Worm (Caenorhabditis elegans) whole organism, late embryonic: ENCODE data around the gene R10D12.1.

Source experiments
- C08G9.2 ChIP-seq: sonication (generic microtip); optimal IDR thresholded peaks from 2 replicates; lab custom pipeline; 2016; ENCODE audit warnings: mild to moderate bottlenecking, missing genetic modification characterization, moderate library complexity, missing compliant biosample characterization
- C38D4.7 ChIP-seq: fragments of 200-800 bp; sonication (Bioruptor generic); optimal IDR thresholded peaks from 2 replicates; lab custom pipeline; 2018; ENCODE audit warnings: mild to moderate bottlenecking, missing genetic modification characterization, moderate library complexity, missing compliant biosample characterization
- F13H6.1 ChIP-seq: sonication (generic microtip); optimal IDR thresholded peaks from 2 replicates; lab custom pipeline; 2016; ENCODE audit warnings: missing genetic modification characterization, missing compliant biosample characterization
- K02D7.2 ChIP-seq: sonication (generic microtip); optimal IDR thresholded peaks from 2 replicates; lab custom pipeline; 2017; ENCODE audit warnings: mild to moderate bottlenecking, missing genetic modification characterization, missing compliant biosample characterization
- ama-1 ChIP-seq: fragments of 150-350 bp; optimal IDR thresholded peaks from 2 replicates; lab custom pipeline; 2014
- ceh-18 ChIP-seq: sonication (generic microtip); optimal IDR thresholded peaks from 2 replicates; lab custom pipeline; 2016; ENCODE audit warnings: missing genetic modification characterization, missing compliant biosample characterization
- ceh-19 ChIP-seq: fragments of 200-800 bp; sonication (Bioruptor generic); optimal IDR thresholded peaks from 2 replicates; lab custom pipeline; 2018; ENCODE audit warnings: mild to moderate bottlenecking, missing genetic modification characterization, missing compliant biosample characterization
- ceh-2 ChIP-seq: sonication (generic microtip); optimal IDR thresholded peaks from 2 replicates; lab custom pipeline; 2016; ENCODE audit warnings: missing genotype, missing genetic modification characterization, missing compliant biosample characterization
- ceh-24 ChIP-seq: sonication (generic microtip); optimal IDR thresholded peaks from 2 replicates; lab custom pipeline; 2016; ENCODE audit warnings: mild to moderate bottlenecking, missing genetic modification characterization, missing compliant biosample characterization
- ceh-30 ChIP-seq: fragments of 150-350 bp; optimal IDR thresholded peaks from 2 replicates; lab custom pipeline; 2014; ENCODE audit warnings: missing biosample characterization, missing genetic modification characterization
- ceh-34 ChIP-seq: sonication (generic microtip); optimal IDR thresholded peaks from 2 replicates; lab custom pipeline; 2016; ENCODE audit warnings: mild to moderate bottlenecking, missing genetic modification characterization, missing compliant biosample characterization
- ceh-45 ChIP-seq: fragments of 200-800 bp; sonication (Bioruptor generic); IDR thresholded peaks from 2 replicates; pipeline ENCODE4 v1.3.6; 2022; ENCODE audit warnings: missing genetic modification reagents, missing genetic modification characterization, missing compliant biosample characterization
- ceh-48 ChIP-seq: sonication (generic microtip); optimal IDR thresholded peaks from 2 replicates; lab custom pipeline; 2016; ENCODE audit warnings: missing genetic modification characterization, inconsistent platforms, missing compliant biosample characterization
- ceh-9 ChIP-seq: sonication (generic microtip); optimal IDR thresholded peaks from 2 replicates; lab custom pipeline; 2016; ENCODE audit warnings: mild to moderate bottlenecking, missing genetic modification characterization, inconsistent platforms, missing compliant biosample characterization
- che-1 ChIP-seq: sonication (generic microtip); optimal IDR thresholded peaks from 2 replicates; lab custom pipeline; 2016; ENCODE audit warnings: mild to moderate bottlenecking, missing genetic modification characterization, missing compliant biosample characterization
- dve-1 ChIP-seq: sonication (generic microtip); optimal IDR thresholded peaks from 2 replicates; lab custom pipeline; 2017; ENCODE audit warnings: antibody characterized with exemption, mild to moderate bottlenecking, missing genetic modification characterization, missing compliant biosample characterization
- elt-4 ChIP-seq: sonication (generic microtip); optimal IDR thresholded peaks from 2 replicates; lab custom pipeline; 2016; ENCODE audit warnings: missing genetic modification characterization, missing compliant biosample characterization
- eyg-1 ChIP-seq: sonication (generic microtip); optimal IDR thresholded peaks from 2 replicates; lab custom pipeline; 2016; ENCODE audit warnings: missing genotype, missing genetic modification characterization, missing compliant biosample characterization
- fkh-10 ChIP-seq: fragments of 150-350 bp; optimal IDR thresholded peaks from 2 replicates; lab custom pipeline; 2014; ENCODE audit warnings: missing biosample characterization, missing genetic modification reagents, missing genetic modification characterization
- fkh-6 ChIP-seq: sonication (generic microtip); optimal IDR thresholded peaks from 2 replicates; lab custom pipeline; 2016; ENCODE audit warnings: missing genetic modification characterization, missing compliant biosample characterization
- hlh-6 ChIP-seq: sonication (generic microtip); optimal IDR thresholded peaks from 2 replicates; lab custom pipeline; 2016; ENCODE audit warnings: missing genotype, missing genetic modification characterization, missing compliant biosample characterization
- hlh-8 ChIP-seq: sonication (generic microtip); optimal IDR thresholded peaks from 2 replicates; lab custom pipeline; 2016; ENCODE audit warnings: missing genotype, missing genetic modification characterization, missing compliant biosample characterization
- mec-3 ChIP-seq: sonication (generic microtip); optimal IDR thresholded peaks from 2 replicates; lab custom pipeline; 2016; ENCODE audit warnings: borderline replicate concordance, missing genetic modification characterization, missing compliant biosample characterization
- nfya-1 ChIP-seq: sonication (generic microtip); optimal IDR thresholded peaks from 2 replicates; lab custom pipeline; 2017; ENCODE audit warnings: missing genetic modification characterization, mild to moderate bottlenecking, missing compliant biosample characterization, antibody characterized with exemption, moderate library complexity
- pax-1 ChIP-seq: fragments of 150-350 bp; optimal IDR thresholded peaks from 2 replicates; lab custom pipeline; 2014; ENCODE audit warnings: missing biosample characterization, missing genetic modification characterization
- pha-4 ChIP-seq: fragments of 150-350 bp; optimal IDR thresholded peaks from 2 replicates; lab custom pipeline; 2018; ENCODE audit warnings: missing biosample characterization, missing genetic modification reagents, missing genetic modification characterization
- pqm-1 ChIP-seq: sonication (generic microtip); optimal IDR thresholded peaks from 2 replicates; lab custom pipeline; 2016; ENCODE audit warnings: missing genetic modification characterization, missing compliant biosample characterization
- pros-1 ChIP-seq: fragments of 150-350 bp; optimal IDR thresholded peaks from 2 replicates; lab custom pipeline; 2014; ENCODE audit warnings: missing biosample characterization, missing genetic modification reagents, missing genetic modification characterization
- ref-2 ChIP-seq: sonication (generic microtip); optimal IDR thresholded peaks from 2 replicates; lab custom pipeline; 2016; ENCODE audit warnings: missing genetic modification characterization, missing compliant biosample characterization
- tbx-7 ChIP-seq: sonication (generic microtip); optimal IDR thresholded peaks from 2 replicates; lab custom pipeline; 2016; ENCODE audit warnings: missing genotype, missing genetic modification characterization, missing compliant biosample characterization
- unc-3 ChIP-seq, 2 experiments: fragments of 200-800 bp in 1 of 2; sonication (Bioruptor generic) in 1 of 2; sonication (generic microtip) in 1 of 2; conservative IDR thresholded peaks in 1 of 2; optimal IDR thresholded peaks in 1 of 2; 2 replicates each; pipeline versions ENCODE4 v1.3.6 to Lab custom; 2016 to 2022; ENCODE audit warnings: missing compliant biosample characterization in 2 of 2, missing genetic modification characterization in 2 of 2, missing genetic modification reagents in 1 of 2
- unc-55 ChIP-seq: sonication (generic microtip); optimal IDR thresholded peaks from 2 replicates; lab custom pipeline; 2017; ENCODE audit warnings: missing biosample characterization, missing genetic modification reagents, missing genetic modification characterization
- zip-5 ChIP-seq: sonication (generic microtip); optimal IDR thresholded peaks from 2 replicates; lab custom pipeline; 2016; ENCODE audit warnings: missing genetic modification characterization, missing compliant biosample characterization

Gene R10D12.1

ce11 chrV:13955370-13956089, 21.1 kb upstream of the R10D12.1 start:
- TF ChIP-seq ceh-18 (tag; lab: Kevin White, UChicago) (no peak), unc-55 (GFP tag; lab: Kevin White, UChicago) (no peak), fkh-6 (tag; lab: Kevin White, UChicago) (no peak), ceh-2 (tag; lab: Kevin White, UChicago) (no peak), dve-1 (tag; lab: Kevin White, UChicago) (no peak), fkh-10 (GFP tag; lab: Kevin White, UChicago) (no peak), pha-4 (no peak)
- TF ChIP-seq, all 69 proteins: peak for 0

- no peak for TF ChIP-seq ceh-34 (tag; lab: Kevin White, UChicago)
- TF ChIP-seq ceh-24: no peak
- TF ChIP-seq K02D7.2 (tag; lab: Kevin White, UChicago): no peak
- TF ChIP-seq che-1 (tag; lab: Kevin White, UChicago): no peak
- TF ChIP-seq unc-3 (GFP tag; conservative IDR thresholded peaks at IDR 0.05; lab: Robert Waterston, UW): no peak
- no peak for TF ChIP-seq unc-3 (tag; optimal IDR thresholded peaks at IDR 0.05; lab: Kevin White, UChicago)
- TF ChIP-seq C38D4.7 (GFP tag; lab: Kevin White, UChicago): no peak
- no peak for TF ChIP-seq eyg-1 (tag; lab: Kevin White, UChicago)
- TF ChIP-seq pros-1 (tag; lab: Kevin White, UChicago): no peak
- TF ChIP-seq ref-2 (tag; lab: Kevin White, UChicago): no peak
- TF ChIP-seq ceh-30 (tag; lab: Kevin White, UChicago): no peak
- no peak for TF ChIP-seq ama-1 (lab: Kevin White, UChicago)
Observed at ce11 chrV:13954056-13954455, 19.6 kb upstream of the R10D12.1 start, which contains the start of gene swt-6. Gene swt-6 (plus strand): TSS chrV:13954356.

- TF ChIP-seq ceh-45 (GFP tag; lab: Robert Waterston, UW): no peak
- no peak for TF ChIP-seq C08G9.2 (tag; lab: Kevin White, UChicago)
- no peak for TF ChIP-seq ceh-48 (tag; lab: Kevin White, UChicago)
- no peak for TF ChIP-seq pqm-1 (tag; lab: Kevin White, UChicago)
- no peak for TF ChIP-seq ceh-19 (GFP tag; lab: Kevin White, UChicago)
- no peak for TF ChIP-seq nfya-1 (tag; lab: Kevin White, UChicago)
- TF ChIP-seq che-1 (tag; lab: Kevin White, UChicago): no peak
- TF ChIP-seq hlh-8 (tag; lab: Kevin White, UChicago): no peak
- TF ChIP-seq elt-4 (tag; lab: Kevin White, UChicago): no peak
- TF ChIP-seq ceh-30 (tag; lab: Kevin White, UChicago): no peak
- TF ChIP-seq pax-1 (tag; lab: Kevin White, UChicago): no peak
- TF ChIP-seq F13H6.1 (tag; lab: Kevin White, UChicago): no peak
- no peak for TF ChIP-seq fkh-10 (GFP tag; lab: Kevin White, UChicago)
- TF ChIP-seq hlh-6 (tag; lab: Kevin White, UChicago): no peak
- TF ChIP-seq ceh-9 (tag; lab: Kevin White, UChicago): no peak
Observed at ce11 chrV:13953191-13953590, 18.7 kb upstream of the R10D12.1 start, which contains the start of gene R10D12.8. Gene R10D12.8 (minus strand): TSS chrV:13953291.

- no peak for TF ChIP-seq tbx-7 (tag; lab: Kevin White, UChicago)
- TF ChIP-seq mec-3 (tag; lab: Kevin White, UChicago): no peak
- TF ChIP-seq ceh-9 (tag; lab: Kevin White, UChicago): no peak
- TF ChIP-seq fkh-10 (GFP tag; lab: Kevin White, UChicago): no peak
- TF ChIP-seq zip-5 (tag; lab: Kevin White, UChicago): no peak
Observed at ce11 chrV:13949752-13950151, 15.3 kb upstream of the R10D12.1 start, which contains the start of gene R10D12.7. Gene R10D12.7 (plus strand): TSS chrV:13950052.
